Worm (Caenorhabditis elegans) whole organism, young adult: ENCODE results near the gene clec-251.

Source experiments
- athp-1 ChIP-seq: sonication (generic microtip); optimal IDR thresholded peaks from 2 replicates; lab custom pipeline; 2017; ENCODE audit warnings: mild to moderate bottlenecking, missing genetic modification characterization, missing compliant biosample characterization
- egl-44 ChIP-seq: fragments of 200-800 bp; sonication (Bioruptor generic); IDR thresholded peaks from 2 replicates; pipeline ENCODE4 v1.3.6; 2022; ENCODE audit warnings: missing genetic modification reagents, missing genetic modification characterization, missing compliant biosample characterization
- lin-40 ChIP-seq: sonication (generic microtip); optimal IDR thresholded peaks from 2 replicates; lab custom pipeline; 2016; ENCODE audit warnings: missing genetic modification characterization, mild to moderate bottlenecking, missing compliant biosample characterization, missing genotype, missing genetic modification reagents
- mes-4 ChIP-seq: sonication (generic microtip); optimal IDR thresholded peaks from 2 replicates; lab custom pipeline; 2016; ENCODE audit warnings: missing genotype, missing genetic modification characterization, missing compliant biosample characterization
- ztf-26 ChIP-seq: sonication (generic microtip); optimal IDR thresholded peaks from 2 replicates; lab custom pipeline; 2017; ENCODE audit warnings: missing genetic modification characterization, missing compliant biosample characterization

- TF ChIP-seq athp-1: no peak
- TF ChIP-seq ztf-26 (tag; lab: Kevin White, UChicago): no peak
- no peak for TF ChIP-seq mes-4 (tag; lab: Kevin White, UChicago)
- no peak for TF ChIP-seq egl-44 (GFP tag; lab: Robert Waterston, UW)
- no peak for TF ChIP-seq lin-40 (tag; lab: Kevin White, UChicago)
Observed at ce11 chrV:18708015-18708414, 38.8 kb downstream of the clec-251 start.
